Fruit fly (Drosophila melanogaster) whole organism, embryonic: Measurements from ENCODE around the gene Or19b.

Source experiments
- Max ChIP-seq: fragments of 200-800 bp; sonication (Bioruptor generic); optimal IDR thresholded peaks from 2 replicates; lab custom pipeline; 2016; ENCODE audit warnings: missing biosample characterization, mild to moderate bottlenecking, missing genetic modification characterization
- Six4 ChIP-seq: fragments of 200-800 bp; sonication (Bioruptor generic); optimal IDR thresholded peaks from 2 replicates; lab custom pipeline; 2016; ENCODE audit warnings: missing biosample characterization, missing genetic modification characterization
- Spps ChIP-seq: fragments of 200-800 bp; sonication (Bioruptor generic); optimal IDR thresholded peaks from 2 replicates; lab custom pipeline; 2018; ENCODE audit warnings: missing biosample characterization, mild to moderate bottlenecking, missing genetic modification characterization
- emc ChIP-seq: fragments of 200-800 bp; sonication (Bioruptor generic); optimal IDR thresholded peaks from 2 replicates; lab custom pipeline; 2016; ENCODE audit warnings: missing biosample characterization, missing genetic modification characterization
- h ChIP-seq: fragments of >200 bp; optimal IDR thresholded peaks from 2 replicates; lab custom pipeline; 2017

DNA sequence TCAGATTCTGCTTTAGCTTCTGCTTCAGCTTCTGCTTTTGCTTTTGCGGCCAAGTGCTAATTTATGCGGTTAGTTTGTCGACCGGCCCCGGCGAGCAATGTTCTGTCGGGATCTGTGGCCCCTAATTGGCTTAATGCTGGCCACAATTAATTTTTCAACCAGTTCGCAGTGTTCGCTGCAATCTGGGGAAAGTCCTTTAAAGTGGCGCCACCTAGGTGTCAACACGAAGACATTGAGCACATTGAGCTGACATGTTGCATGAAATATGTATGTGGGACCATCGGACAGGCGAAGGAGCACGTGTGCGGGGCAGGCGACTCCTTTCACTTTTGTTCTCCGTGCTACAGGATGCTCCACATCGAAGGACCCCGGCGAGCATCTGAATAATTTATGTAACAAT is 10.8 kb downstream of the Or19b start:
- TF ChIP-seq Six4 (GFP tag; lab: Kevin White, UChicago) = no peak
- no peak for TF ChIP-seq Spps (tag; lab: Kevin White, UChicago)
- TF ChIP-seq Max (GFP tag; lab: Kevin White, UChicago) = no peak
- no peak for TF ChIP-seq h
- no peak for TF ChIP-seq emc (GFP tag; lab: Kevin White, UChicago)
